Worm (Caenorhabditis elegans): ENCODE data around the gene prx-14.
"Not testable (repeated sequence)": the region's sequence is repeated elsewhere in the genome, so short reads cannot be mapped to it uniquely, and the experiment has no call there.

The prx-14 gene

DNA sequence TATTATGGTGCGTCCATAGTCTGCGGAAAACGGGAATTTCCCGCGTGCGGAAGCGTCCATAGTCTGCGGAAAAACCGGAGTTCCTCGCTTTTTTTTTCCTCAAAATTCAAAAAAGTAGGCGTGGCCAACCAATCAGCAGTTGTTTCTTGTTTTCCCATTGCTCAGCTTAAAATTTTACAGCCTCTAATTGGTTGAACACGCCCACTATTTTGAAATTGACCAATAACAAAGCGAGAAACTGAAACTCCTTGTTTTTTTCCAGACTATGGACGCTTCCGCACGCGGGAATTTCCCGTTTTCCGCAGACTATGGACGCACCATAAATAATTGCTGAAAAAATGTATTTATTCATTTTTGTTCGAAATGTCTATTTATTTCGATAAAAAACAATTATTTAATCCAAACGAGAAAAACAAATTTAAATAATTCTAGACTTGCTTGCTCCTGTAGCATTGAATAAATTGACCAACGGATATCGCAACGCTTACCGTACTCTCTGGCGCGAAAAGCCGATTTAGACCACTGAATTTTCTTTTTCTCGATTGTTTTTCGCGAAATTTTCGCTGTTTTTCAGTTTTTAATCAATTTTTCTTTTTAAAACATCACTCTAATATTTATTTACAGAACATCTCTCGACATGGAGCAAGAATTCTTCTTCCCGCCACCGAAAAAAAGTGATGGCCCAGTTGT lies 28.4 kb upstream of the prx-14 start, which contains the start of gene C08F8.3:
Gene C08F8.3, plus strand, starts transcription at position 620 of the 690 bp plus-strand sequence.
- TF ChIP-seq tab-1, ztf-29, T22C8.4 (GFP tag; IDR thresholded peaks at IDR 0.05): not testable (repeated sequence)

DNA sequence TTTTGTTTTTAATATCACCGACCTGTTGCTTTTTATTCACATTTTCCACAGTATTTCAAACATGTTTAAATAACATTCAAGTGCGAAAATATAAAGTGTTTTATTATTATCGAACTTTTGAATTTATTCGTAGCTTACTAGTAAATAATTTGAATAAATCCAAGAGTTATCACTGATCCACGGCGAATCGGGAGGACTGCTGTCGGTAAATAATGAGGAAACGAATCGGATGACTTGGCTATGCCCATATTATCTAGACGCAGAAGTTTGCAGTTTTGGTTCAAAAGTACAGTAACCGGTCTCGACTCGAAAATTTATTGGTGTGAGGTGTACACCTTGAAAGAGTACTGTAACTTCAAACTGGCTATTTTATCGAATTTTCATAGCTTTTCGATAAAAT lies 26.4 kb upstream of the prx-14 start:
- TF ChIP-seq T22C8.4 (GFP tag; IDR thresholded peaks at IDR 0.05), result no peak
- TF ChIP-seq ref-1 (GFP tag; conservative IDR thresholded peaks at IDR 0.05), result no peak
- no peak for TF ChIP-seq ztf-23 (GFP tag; IDR thresholded peaks at IDR 0.05)
- no peak for TF ChIP-seq ztf-29 (GFP tag; IDR thresholded peaks at IDR 0.05)
- TF ChIP-seq klf-2 (GFP tag; conservative IDR thresholded peaks at IDR 0.05), result no peak
- no peak for TF ChIP-seq flt-1 (GFP tag; IDR thresholded peaks at IDR 0.05)
- TF ChIP-seq med-1 (GFP tag; optimal IDR thresholded peaks at IDR 0.05; ENCODE audit: insufficient read depth), result no peak
- TF ChIP-seq cog-1 (tag; optimal IDR thresholded peaks at IDR 0.05), result no peak
- TF ChIP-seq tab-1 (GFP tag; IDR thresholded peaks at IDR 0.05), result no peak

DNA sequence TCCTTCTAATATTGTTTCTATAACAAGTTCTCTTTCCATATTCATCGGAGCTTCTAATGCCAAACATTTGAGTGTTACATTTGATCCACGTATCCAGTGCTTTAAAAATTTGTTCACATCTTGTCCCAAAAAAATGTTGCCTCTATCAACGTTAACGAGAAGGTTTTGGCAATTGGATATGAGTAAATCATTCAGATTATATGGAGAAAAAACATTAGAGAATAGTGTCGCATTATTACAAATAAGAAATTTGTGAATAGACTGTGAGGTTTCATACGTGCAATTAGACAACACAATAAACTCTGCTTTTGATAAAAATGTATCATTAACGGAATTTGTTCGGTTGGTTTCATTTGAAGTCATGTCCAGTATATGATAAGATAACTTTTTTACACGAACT lies 23.0 kb upstream of the prx-14 start, which contains the start of gene mboa-4:
Gene mboa-4, minus strand, starts transcription at position 101 of the 400 bp plus-strand sequence.
- TF ChIP-seq cog-1 (tag; optimal IDR thresholded peaks at IDR 0.05) (no peak), ztf-29 (GFP tag; IDR thresholded peaks at IDR 0.05) (no peak), tab-1 (GFP tag; IDR thresholded peaks at IDR 0.05) (no peak), med-1 (GFP tag; optimal IDR thresholded peaks at IDR 0.05; ENCODE audit: insufficient read depth) (no peak), ref-1 (GFP tag; conservative IDR thresholded peaks at IDR 0.05) (no peak)

DNA sequence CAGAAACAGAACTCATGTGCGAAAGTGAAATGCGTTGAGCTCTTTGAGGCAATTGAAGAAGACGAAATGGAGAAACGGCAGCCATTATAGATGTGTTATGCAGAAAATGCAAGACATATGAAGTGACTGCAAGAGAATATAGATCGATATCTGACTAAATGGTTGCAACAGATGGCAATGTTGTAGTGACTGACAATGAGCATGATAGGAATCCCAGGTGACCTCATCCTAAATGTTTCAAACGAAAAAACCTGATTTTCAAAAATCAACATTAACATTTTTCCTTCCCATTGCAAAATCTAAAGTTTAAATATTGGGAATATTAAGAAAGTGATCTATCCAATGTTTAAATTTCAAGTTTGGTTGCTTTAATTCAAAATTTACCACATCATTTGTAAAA lies 22.2 kb upstream of the prx-14 start, which contains the start of gene C08F8.15:
Gene C08F8.15, minus strand, starts transcription at position 101 of the 400 bp plus-strand sequence.
- TF ChIP-seq T22C8.4 (GFP tag; IDR thresholded peaks at IDR 0.05) (no peak), cog-1 (tag; optimal IDR thresholded peaks at IDR 0.05) (no peak), klf-2 (GFP tag; conservative IDR thresholded peaks at IDR 0.05) (no peak), ztf-23 (GFP tag; IDR thresholded peaks at IDR 0.05) (no peak), tab-1 (GFP tag; IDR thresholded peaks at IDR 0.05) (no peak)

DNA sequence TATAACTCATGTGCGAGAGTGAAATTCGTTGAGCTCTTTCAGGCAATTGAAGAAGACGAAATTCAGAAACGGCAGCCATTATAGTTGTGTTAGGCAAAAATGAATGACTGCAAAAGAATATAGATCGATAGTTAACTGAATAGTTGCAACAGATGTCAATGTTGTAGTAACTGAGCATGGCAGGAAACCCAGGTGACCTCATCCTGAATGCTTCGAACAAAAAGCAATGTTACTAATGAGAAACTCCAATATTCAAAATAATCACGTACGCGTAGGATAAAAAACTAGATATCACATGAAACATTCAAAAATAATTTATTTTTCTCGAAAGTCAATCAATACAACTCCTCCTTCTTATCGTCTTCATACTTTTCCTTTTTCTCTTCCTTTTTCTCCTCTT lies 20.5 kb upstream of the prx-14 start, which contains the start of gene fbxb-9:
Gene fbxb-9, minus strand, starts transcription at position 101 of the 400 bp plus-strand sequence.
- no peak for TF ChIP-seq ztf-23 (GFP tag; IDR thresholded peaks at IDR 0.05)
- no peak for TF ChIP-seq T22C8.4 (GFP tag; IDR thresholded peaks at IDR 0.05)
- TF ChIP-seq med-1 (GFP tag; optimal IDR thresholded peaks at IDR 0.05; ENCODE audit: insufficient read depth), result no peak
- TF ChIP-seq ref-1 (GFP tag; conservative IDR thresholded peaks at IDR 0.05), result no peak
- TF ChIP-seq tab-1 (GFP tag; IDR thresholded peaks at IDR 0.05), result no peak
- no peak for TF ChIP-seq flt-1 (GFP tag; IDR thresholded peaks at IDR 0.05)

DNA sequence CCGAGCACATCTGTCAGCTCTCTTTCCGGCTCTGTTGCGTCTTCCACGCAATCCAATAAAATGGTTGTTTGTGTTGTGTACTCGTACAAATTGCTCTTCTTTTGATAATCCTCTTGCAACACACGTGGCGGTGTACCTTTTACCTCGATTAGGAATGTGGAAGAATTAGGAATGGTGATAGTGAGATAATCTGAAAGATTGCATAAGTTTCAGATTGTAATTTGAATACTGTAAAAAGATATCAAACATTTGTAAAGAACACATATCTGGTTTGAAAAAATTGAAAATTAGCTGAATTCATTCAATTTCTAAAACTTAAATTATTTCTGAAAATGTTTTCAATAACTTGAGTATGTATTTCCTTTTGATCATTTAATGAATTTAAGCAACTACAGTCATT lies 18.1 kb upstream of the prx-14 start, which contains the start of gene C08F8.6:
Gene C08F8.6, minus strand, starts transcription at position 101 of the 400 bp plus-strand sequence.
- TF ChIP-seq cog-1 (tag; optimal IDR thresholded peaks at IDR 0.05) (no peak), tab-1 (GFP tag; IDR thresholded peaks at IDR 0.05) (no peak), flt-1 (GFP tag; IDR thresholded peaks at IDR 0.05) (no peak), ref-1 (GFP tag; conservative IDR thresholded peaks at IDR 0.05) (no peak)

DNA sequence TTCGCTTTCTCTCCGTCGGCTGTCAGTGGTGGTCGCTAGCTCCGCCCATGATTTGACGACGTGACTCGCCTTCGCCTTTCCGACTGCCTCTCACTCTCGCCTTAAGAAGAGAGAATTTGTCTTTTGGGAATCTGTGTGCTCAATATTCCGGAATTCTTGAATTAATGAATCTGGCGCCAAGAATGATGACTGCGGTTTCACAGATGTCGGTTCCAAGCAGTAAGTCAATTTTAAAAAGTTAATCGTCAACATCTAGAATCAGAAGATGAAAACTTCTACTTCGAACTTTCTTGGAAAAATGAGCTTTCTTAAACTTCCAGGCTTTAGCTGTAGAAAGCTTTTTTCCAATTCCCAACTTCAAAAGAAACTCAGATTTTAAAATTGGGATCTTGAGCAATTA lies 13.3 kb upstream of the prx-14 start, which contains the start of gene nhr-67:
Gene nhr-67, plus strand, starts transcription at position 97 of the 400 bp plus-strand sequence.
- TF ChIP-seq flt-1 (GFP tag; IDR thresholded peaks at IDR 0.05), result no peak
- no peak for TF ChIP-seq cog-1 (tag; optimal IDR thresholded peaks at IDR 0.05)

DNA sequence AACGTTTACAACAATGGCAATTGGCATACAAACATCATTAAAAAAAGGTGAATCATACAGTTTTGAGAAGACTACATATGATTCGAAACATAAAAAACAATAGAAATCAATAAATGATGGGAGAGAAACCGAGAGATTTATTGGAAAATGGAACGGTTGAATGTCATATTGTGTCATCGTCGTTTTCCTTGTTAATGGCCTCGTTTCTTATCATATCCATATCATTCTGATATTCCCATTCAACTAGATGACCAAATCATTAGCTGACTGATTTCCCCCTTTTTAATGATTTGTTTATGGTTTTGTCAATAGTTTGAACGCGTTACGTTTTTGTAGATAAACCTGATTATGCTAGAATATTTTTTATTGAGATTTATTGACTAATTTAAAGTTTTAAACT lies 8.2 kb upstream of the prx-14 start:
- TF ChIP-seq med-1 (GFP tag; optimal IDR thresholded peaks at IDR 0.05; ENCODE audit: insufficient read depth), result no peak
- TF ChIP-seq klf-2 (GFP tag; conservative IDR thresholded peaks at IDR 0.05), result no peak
- no peak for TF ChIP-seq flt-1 (GFP tag; IDR thresholded peaks at IDR 0.05)
- TF ChIP-seq ztf-29 (GFP tag; IDR thresholded peaks at IDR 0.05), result no peak

DNA sequence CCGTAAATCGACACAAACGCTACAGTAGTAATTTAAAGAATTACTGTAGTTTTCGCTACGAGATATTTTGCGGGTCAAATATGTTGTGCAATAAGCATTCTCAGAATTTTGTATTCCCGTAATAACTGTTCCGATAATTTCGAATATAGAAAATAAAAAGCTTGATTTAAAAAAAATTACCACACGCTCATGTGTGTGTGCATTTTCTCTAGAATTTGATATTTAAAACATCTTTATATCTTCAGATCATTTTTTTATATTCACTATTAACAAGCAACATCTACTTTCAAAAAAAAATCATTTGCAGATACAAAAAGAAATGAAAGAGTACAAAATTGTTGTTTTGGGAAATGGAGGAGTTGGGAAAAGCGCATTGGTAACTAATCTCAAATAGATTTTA lies 6.0 kb upstream of the prx-14 start, which contains the start of gene rap-3:
Gene rap-3, plus strand, starts transcription at position 301 of the 400 bp plus-strand sequence.
- TF ChIP-seq flt-1 (GFP tag; IDR thresholded peaks at IDR 0.05) (no peak), T22C8.4 (GFP tag; IDR thresholded peaks at IDR 0.05) (no peak), tab-1 (GFP tag; IDR thresholded peaks at IDR 0.05) (no peak), ref-1 (GFP tag; conservative IDR thresholded peaks at IDR 0.05) (no peak), ztf-29 (GFP tag; IDR thresholded peaks at IDR 0.05) (no peak), klf-2 (GFP tag; conservative IDR thresholded peaks at IDR 0.05) (no peak), ztf-23 (GFP tag; IDR thresholded peaks at IDR 0.05) (no peak), cog-1 (tag; optimal IDR thresholded peaks at IDR 0.05) (no peak), med-1 (GFP tag; optimal IDR thresholded peaks at IDR 0.05; ENCODE audit: insufficient read depth) (no peak)

DNA sequence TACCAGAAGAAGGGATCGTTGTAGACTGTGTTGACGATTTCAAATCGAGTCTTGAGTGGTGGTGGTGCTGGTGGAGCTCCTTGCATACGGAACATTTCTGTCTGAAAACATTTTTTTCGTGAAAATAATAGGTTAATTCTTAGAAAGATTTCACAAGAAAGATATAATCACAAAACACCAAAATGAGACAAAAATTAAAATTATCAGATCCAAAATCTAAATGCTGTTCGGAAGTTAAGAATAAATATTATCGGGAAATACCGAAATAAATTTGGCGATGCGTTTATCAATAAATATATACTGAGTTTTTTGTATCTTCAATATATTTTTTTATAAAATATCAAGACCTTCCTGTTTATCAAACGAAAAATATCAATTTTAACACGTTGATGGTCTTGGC lies 4.4 kb upstream of the prx-14 start, which contains the start of gene C08F8.9:
Gene C08F8.9, minus strand, starts transcription at position 101 of the 400 bp plus-strand sequence.
- no peak for TF ChIP-seq T22C8.4 (GFP tag; IDR thresholded peaks at IDR 0.05)
- TF ChIP-seq cog-1 (tag; optimal IDR thresholded peaks at IDR 0.05), result no peak
- no peak for TF ChIP-seq ztf-29 (GFP tag; IDR thresholded peaks at IDR 0.05)
- no peak for TF ChIP-seq ref-1 (GFP tag; conservative IDR thresholded peaks at IDR 0.05)
- TF ChIP-seq tab-1 (GFP tag; IDR thresholded peaks at IDR 0.05), result no peak
- no peak for TF ChIP-seq ztf-23 (GFP tag; IDR thresholded peaks at IDR 0.05)
- no peak for TF ChIP-seq klf-2 (GFP tag; conservative IDR thresholded peaks at IDR 0.05)
- no peak for TF ChIP-seq med-1 (GFP tag; optimal IDR thresholded peaks at IDR 0.05; ENCODE audit: insufficient read depth)
- TF ChIP-seq flt-1 (GFP tag; IDR thresholded peaks at IDR 0.05), result no peak
